Worm (Caenorhabditis elegans) whole organism, midembryonic: ENCODE data around the gene ZK896.5.

ENCODE experiments used
- T22C8.4 ChIP-seq: fragments of 200-800 bp; sonication (Bioruptor generic); IDR thresholded peaks from 2 replicates; pipeline ENCODE4 v1.3.6; 2022; ENCODE audit warnings: missing genetic modification characterization, missing compliant biosample characterization
- cog-1 ChIP-seq: sonication (generic microtip); optimal IDR thresholded peaks from 2 replicates; lab custom pipeline; 2016; ENCODE audit warnings: missing genetic modification characterization, missing compliant biosample characterization
- flt-1 ChIP-seq: fragments of 200-800 bp; sonication (Bioruptor generic); IDR thresholded peaks from 2 replicates; pipeline ENCODE4 v1.3.6; 2022; ENCODE audit warnings: missing genetic modification characterization, missing compliant biosample characterization
- klf-2 ChIP-seq: fragments of 200-800 bp; sonication (Bioruptor generic); conservative IDR thresholded peaks from 2 replicates; pipeline ENCODE4 v1.3.6; 2022; ENCODE audit warnings: missing genetic modification reagents, missing genetic modification characterization, missing compliant biosample characterization
- med-1 ChIP-seq: sonication (generic microtip); optimal IDR thresholded peaks from 2 replicates; lab custom pipeline; 2017; ENCODE audit warnings: missing genetic modification characterization, mild to moderate bottlenecking, missing compliant biosample characterization, antibody characterized with exemption, missing genetic modification reagents; ENCODE audit not compliant: insufficient read depth
- ref-1 ChIP-seq: fragments of 200-800 bp; sonication (Bioruptor generic); conservative IDR thresholded peaks from 2 replicates; pipeline ENCODE4 v1.3.6; 2022; ENCODE audit warnings: missing genetic modification reagents, missing genetic modification characterization, missing compliant biosample characterization
- tab-1 ChIP-seq: fragments of 200-800 bp; sonication (Bioruptor generic); IDR thresholded peaks from 2 replicates; pipeline ENCODE4 v1.3.6; 2022; ENCODE audit warnings: missing genetic modification characterization, missing compliant biosample characterization
- ztf-23 ChIP-seq: fragments of 200-800 bp; sonication (Bioruptor generic); IDR thresholded peaks from 2 replicates; pipeline ENCODE4 v1.3.6; 2022; ENCODE audit warnings: missing genetic modification reagents, missing genetic modification characterization, missing compliant biosample characterization
- ztf-29 ChIP-seq: fragments of 200-800 bp; sonication (Bioruptor generic); IDR thresholded peaks from 2 replicates; pipeline ENCODE4 v1.3.6; 2022; ENCODE audit warnings: missing genetic modification reagents, missing genetic modification characterization, missing compliant biosample characterization

- TF ChIP-seq med-1 (GFP tag; lab: Kevin White, UChicago) (no peak), ref-1 (GFP tag; lab: Robert Waterston, UW) (no peak), flt-1 (GFP tag; lab: Robert Waterston, UW) (no peak), klf-2 (GFP tag; lab: Robert Waterston, UW) (no peak), tab-1 (no peak), cog-1 (tag; lab: Kevin White, UChicago) (no peak), ztf-29 (no peak), ztf-23 (GFP tag; lab: Robert Waterston, UW) (no peak), T22C8.4 (GFP tag; lab: Robert Waterston, UW) (no peak)
Measured at ce11 chrIV:12924332-12924731, 44.9 kb upstream of the ZK896.5 start, which contains the start of gene srlf-4.
